In the genomic region with DNA sequence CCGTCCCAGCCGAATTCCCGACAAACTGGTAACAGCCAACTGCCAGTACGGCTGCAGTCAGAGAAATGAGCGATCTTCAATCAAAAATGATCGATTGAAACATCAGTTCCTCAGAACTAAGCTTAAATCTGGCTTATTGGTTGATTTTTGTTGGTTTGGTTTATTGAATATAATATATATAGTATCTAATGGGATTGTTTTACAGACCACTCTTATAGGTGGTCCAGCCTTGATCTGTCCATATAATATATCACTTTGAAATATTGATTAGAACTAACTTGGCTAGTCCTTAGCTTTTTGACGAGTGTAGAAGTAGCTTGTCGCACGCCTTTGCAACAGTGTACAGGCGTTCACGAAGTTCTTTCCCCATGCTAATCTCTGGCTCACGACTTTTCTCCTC, we compare ENCODE assay signal across 3 fruit fly cellular contexts.
TF ChIP-seq lines count a peak whose summit lies in the region.

No protein-coding gene starts in this region.

TF ChIP-seq in whole organism, prepupa, 60 proteins besides CTCF, POLR2A, EP300 and RAD21 (continues in another document):
- TF ChIP-seq Ets96B (tag; optimal IDR thresholded peaks at IDR 0.05; lab: Kevin White, UChicago): peak; percentile 31
- TF ChIP-seq CG8632 (GFP tag; optimal IDR thresholded peaks at IDR 0.05; lab: Kevin White, UChicago): no peak
- peak; percentile 16 for TF ChIP-seq fd59A (GFP tag; optimal IDR thresholded peaks at IDR 0.05; lab: Kevin White, UChicago)
- no peak for TF ChIP-seq pdm3 (GFP tag; optimal IDR thresholded peaks at IDR 0.05; lab: Kevin White, UChicago)
- no peak for TF ChIP-seq CG34406 (GFP tag; optimal IDR thresholded peaks at IDR 0.05; lab: Kevin White, UChicago)
- TF ChIP-seq svp (GFP tag; lab: Kevin White, UChicago): no peak
- TF ChIP-seq Smox (GFP tag; optimal IDR thresholded peaks at IDR 0.05; lab: Kevin White, UChicago): no peak
- TF ChIP-seq CG3919 (GFP tag; optimal IDR thresholded peaks at IDR 0.05; lab: Kevin White, UChicago): peak; percentile 24
- no peak for TF ChIP-seq Sox15 (GFP tag; optimal IDR thresholded peaks at IDR 0.05; lab: Kevin White, UChicago)
- no peak for TF ChIP-seq Sox102F (GFP tag; optimal IDR thresholded peaks at IDR 0.05; lab: Kevin White, UChicago)
- peak; percentile 70 for TF ChIP-seq Eip78C (GFP tag; lab: Kevin White, UChicago)
- peak; percentile 20 for TF ChIP-seq achi (GFP tag; optimal IDR thresholded peaks at IDR 0.05; lab: Kevin White, UChicago)
- TF ChIP-seq CG4318 (GFP tag; optimal IDR thresholded peaks at IDR 0.05; lab: Kevin White, UChicago): no peak
- TF ChIP-seq Hr4 (GFP tag; optimal IDR thresholded peaks at IDR 0.05; lab: Kevin White, UChicago): no peak
- no peak for TF ChIP-seq eg (GFP tag; IDR thresholded peaks at IDR 0.05; lab: Robert Waterston, UW)
- no peak for TF ChIP-seq Met (GFP tag; optimal IDR thresholded peaks at IDR 0.05; lab: Kevin White, UChicago)
- TF ChIP-seq CG31627 (GFP tag; optimal IDR thresholded peaks at IDR 0.05; lab: Kevin White, UChicago): no peak
- TF ChIP-seq topi (GFP tag; optimal IDR thresholded peaks at IDR 0.05; lab: Kevin White, UChicago): no peak
- no peak for TF ChIP-seq fd85E (GFP tag; optimal IDR thresholded peaks at IDR 0.05; lab: Kevin White, UChicago)
- no peak for TF ChIP-seq lz (GFP tag; optimal IDR thresholded peaks at IDR 0.05; lab: Kevin White, UChicago)
- TF ChIP-seq CG7368 (GFP tag; optimal IDR thresholded peaks at IDR 0.05; lab: Kevin White, UChicago): no peak
- TF ChIP-seq CG6163 (GFP tag; IDR thresholded peaks at IDR 0.05; lab: Robert Waterston, UW): no peak
- no peak for TF ChIP-seq Ets21C (GFP tag; optimal IDR thresholded peaks at IDR 0.05; lab: Kevin White, UChicago)
- no peak for TF ChIP-seq vri (GFP tag; optimal IDR thresholded peaks at IDR 0.05; lab: Kevin White, UChicago)
- TF ChIP-seq CG6276 (GFP tag; optimal IDR thresholded peaks at IDR 0.05; lab: Kevin White, UChicago): no peak
- no peak for TF ChIP-seq Hr39 (GFP tag; optimal IDR thresholded peaks at IDR 0.05; lab: Kevin White, UChicago)
- TF ChIP-seq fkh (GFP tag; optimal IDR thresholded peaks at IDR 0.05; lab: Kevin White, UChicago): no peak
- TF ChIP-seq OdsH (GFP tag; optimal IDR thresholded peaks at IDR 0.05; lab: Kevin White, UChicago): no peak
- TF ChIP-seq CG11902 (GFP tag; optimal IDR thresholded peaks at IDR 0.05; lab: Kevin White, UChicago): no peak
- peak; percentile 58 for TF ChIP-seq CG3032 (tag; optimal IDR thresholded peaks at IDR 0.05; lab: Kevin White, UChicago)
- no peak for TF ChIP-seq CG8119 (GFP tag; IDR thresholded peaks at IDR 0.05; lab: Robert Waterston, UW)

TF ChIP-seq in whole organism, pupa, 21 proteins besides CTCF, POLR2A, EP300 and RAD21:
- peak; percentile 44 for TF ChIP-seq CG15710 (tag; optimal IDR thresholded peaks at IDR 0.05; lab: Kevin White, UChicago)
- no peak for TF ChIP-seq Pif1B (GFP tag; optimal IDR thresholded peaks at IDR 0.05; lab: Kevin White, UChicago)
- TF ChIP-seq CG10348 (GFP tag; IDR thresholded peaks at IDR 0.05; lab: Robert Waterston, UW): no peak
- peak; percentile 42 for TF ChIP-seq CG13204 (GFP tag; optimal IDR thresholded peaks at IDR 0.05; lab: Kevin White, UChicago)
- peak; percentile 37 for TF ChIP-seq CG9948 (tag; optimal IDR thresholded peaks at IDR 0.05; lab: Kevin White, UChicago)
- TF ChIP-seq CG17806 (tag; optimal IDR thresholded peaks at IDR 0.05; lab: Kevin White, UChicago): peak; percentile 42
- TF ChIP-seq CG8301 (tag; optimal IDR thresholded peaks at IDR 0.05; lab: Kevin White, UChicago): peak; percentile 47
- TF ChIP-seq EcR (GFP tag; optimal IDR thresholded peaks at IDR 0.05; lab: Kevin White, UChicago): no peak
- TF ChIP-seq D1 (tag; optimal IDR thresholded peaks at IDR 0.05; lab: Kevin White, UChicago): no peak
- no peak for TF ChIP-seq Pif1A (GFP tag; optimal IDR thresholded peaks at IDR 0.05; lab: Kevin White, UChicago)
- peak; percentile 52 for TF ChIP-seq CG8159 (tag; optimal IDR thresholded peaks at IDR 0.05; lab: Kevin White, UChicago)
- TF ChIP-seq Snoo (tag; optimal IDR thresholded peaks at IDR 0.05; lab: Kevin White, UChicago): no peak
- TF ChIP-seq CG34367 (tag; optimal IDR thresholded peaks at IDR 0.05; lab: Kevin White, UChicago): peak; percentile 32
- TF ChIP-seq CG4496 (GFP tag; IDR thresholded peaks at IDR 0.05; lab: Robert Waterston, UW): no peak
- no peak for TF ChIP-seq rn (GFP tag; IDR thresholded peaks at IDR 0.05; lab: Robert Waterston, UW)
- no peak for TF ChIP-seq Ets98B (GFP tag; IDR thresholded peaks at IDR 0.05; lab: Robert Waterston, UW)
- TF ChIP-seq CG32121 (GFP tag; IDR thresholded peaks at IDR 0.05; lab: Robert Waterston, UW): no peak
- peak; percentile 11 for TF ChIP-seq gl (tag; optimal IDR thresholded peaks at IDR 0.05; lab: Kevin White, UChicago)
- TF ChIP-seq CG12605 (GFP tag; IDR thresholded peaks at IDR 0.05; lab: Robert Waterston, UW): no peak
- TF ChIP-seq fd96Ca (GFP tag; IDR thresholded peaks at IDR 0.05; lab: Robert Waterston, UW): no peak
- TF ChIP-seq CG14655 (GFP tag; optimal IDR thresholded peaks at IDR 0.05; lab: Kevin White, UChicago): peak; percentile 75
TF ChIP-seq in whole organism, pupa: peak in this region for 9.

TF ChIP-seq in whole organism, wandering third instar larva, 38 proteins besides CTCF, POLR2A, EP300 and RAD21:
- TF ChIP-seq usp (GFP tag; optimal IDR thresholded peaks at IDR 0.05; lab: Kevin White, UChicago) (no peak), Mio (GFP tag; optimal IDR thresholded peaks at IDR 0.05; lab: Kevin White, UChicago) (no peak), brk (GFP tag; optimal IDR thresholded peaks at IDR 0.05; lab: Kevin White, UChicago) (no peak), HLH106 (tag; optimal IDR thresholded peaks at IDR 0.05; lab: Kevin White, UChicago) (peak; percentile 19), foxo (GFP tag; optimal IDR thresholded peaks at IDR 0.05; lab: Kevin White, UChicago) (peak in 1 of 2 experiments; percentile 12), OdsH (GFP tag; optimal IDR thresholded peaks at IDR 0.05; lab: Kevin White, UChicago) (peak; percentile 13), sv (GFP tag; optimal IDR thresholded peaks at IDR 0.05; lab: Kevin White, UChicago) (no peak), Sp1 (GFP tag; optimal IDR thresholded peaks at IDR 0.05; lab: Kevin White, UChicago) (peak; percentile 17), h (GFP tag; optimal IDR thresholded peaks at IDR 0.05; lab: Kevin White, UChicago) (peak; percentile 25)
